Worm (Caenorhabditis elegans) whole organism, late embryonic: ENCODE measurements around the gene C49F5.7.

Experiments
- C08G9.2 ChIP-seq: sonication (generic microtip); optimal IDR thresholded peaks from 2 replicates; lab custom pipeline; 2016; ENCODE audit warnings: mild to moderate bottlenecking, missing genetic modification characterization, moderate library complexity, missing compliant biosample characterization
- C38D4.7 ChIP-seq: fragments of 200-800 bp; sonication (Bioruptor generic); optimal IDR thresholded peaks from 2 replicates; lab custom pipeline; 2018; ENCODE audit warnings: mild to moderate bottlenecking, missing genetic modification characterization, moderate library complexity, missing compliant biosample characterization
- F13H6.1 ChIP-seq: sonication (generic microtip); optimal IDR thresholded peaks from 2 replicates; lab custom pipeline; 2016; ENCODE audit warnings: missing genetic modification characterization, missing compliant biosample characterization
- K09A11.1 ChIP-seq: sonication (generic microtip); optimal IDR thresholded peaks from 2 replicates; lab custom pipeline; 2017; ENCODE audit warnings: antibody characterized with exemption, mild to moderate bottlenecking, missing genetic modification characterization, missing compliant biosample characterization; ENCODE audit not compliant: insufficient read depth
- T23F11.4 ChIP-seq: fragments of 200-800 bp; sonication (Bioruptor generic); optimal IDR thresholded peaks from 2 replicates; lab custom pipeline; 2018; ENCODE audit warnings: mild to moderate bottlenecking, missing genetic modification characterization, missing compliant biosample characterization
- ahr-1 ChIP-seq: sonication (generic microtip); optimal IDR thresholded peaks from 2 replicates; lab custom pipeline; 2016; ENCODE audit warnings: missing genetic modification characterization, missing compliant biosample characterization
- ama-1 ChIP-seq: fragments of 150-350 bp; optimal IDR thresholded peaks from 2 replicates; lab custom pipeline; 2014
- ceh-18 ChIP-seq: sonication (generic microtip); optimal IDR thresholded peaks from 2 replicates; lab custom pipeline; 2016; ENCODE audit warnings: missing genetic modification characterization, missing compliant biosample characterization
- ceh-2 ChIP-seq: sonication (generic microtip); optimal IDR thresholded peaks from 2 replicates; lab custom pipeline; 2016; ENCODE audit warnings: missing genotype, missing genetic modification characterization, missing compliant biosample characterization
- ceh-22 ChIP-seq: sonication (generic microtip); optimal IDR thresholded peaks from 2 replicates; lab custom pipeline; 2017; ENCODE audit warnings: missing biosample characterization, missing genetic modification characterization
- ceh-48 ChIP-seq: sonication (generic microtip); optimal IDR thresholded peaks from 2 replicates; lab custom pipeline; 2016; ENCODE audit warnings: missing genetic modification characterization, inconsistent platforms, missing compliant biosample characterization
- ceh-6 ChIP-seq: fragments of 200-800 bp; sonication (Bioruptor generic); optimal IDR thresholded peaks from 2 replicates; lab custom pipeline; 2018; ENCODE audit warnings: mild to moderate bottlenecking, missing genetic modification characterization, missing compliant biosample characterization
- dmd-4 ChIP-seq: sonication (generic microtip); optimal IDR thresholded peaks from 2 replicates; lab custom pipeline; 2016; ENCODE audit warnings: borderline replicate concordance, missing genetic modification characterization, missing compliant biosample characterization
- ets-4 ChIP-seq: sonication (generic microtip); optimal IDR thresholded peaks from 2 replicates; lab custom pipeline; 2016; ENCODE audit warnings: missing genetic modification characterization, missing compliant biosample characterization
- fax-1 ChIP-seq: sonication (generic microtip); optimal IDR thresholded peaks from 2 replicates; lab custom pipeline; 2016; ENCODE audit warnings: missing genotype, missing genetic modification characterization, missing compliant biosample characterization
- fkh-10 ChIP-seq: fragments of 150-350 bp; optimal IDR thresholded peaks from 2 replicates; lab custom pipeline; 2014; ENCODE audit warnings: missing biosample characterization, missing genetic modification reagents, missing genetic modification characterization
- fkh-6 ChIP-seq: sonication (generic microtip); optimal IDR thresholded peaks from 2 replicates; lab custom pipeline; 2016; ENCODE audit warnings: missing genetic modification characterization, missing compliant biosample characterization
- gmeb-2 ChIP-seq: sonication (generic microtip); optimal IDR thresholded peaks from 2 replicates; lab custom pipeline; 2016; ENCODE audit warnings: missing genetic modification characterization, inconsistent platforms, missing compliant biosample characterization
- hlh-13 ChIP-seq: fragments of 200-800 bp; sonication (Bioruptor generic); optimal IDR thresholded peaks from 2 replicates; lab custom pipeline; 2018; ENCODE audit warnings: mild to moderate bottlenecking, missing genetic modification characterization, missing compliant biosample characterization
- hlh-15 ChIP-seq: sonication (generic microtip); optimal IDR thresholded peaks from 2 replicates; lab custom pipeline; 2016; ENCODE audit warnings: missing genetic modification characterization, missing compliant biosample characterization
- hlh-6 ChIP-seq: sonication (generic microtip); optimal IDR thresholded peaks from 2 replicates; lab custom pipeline; 2016; ENCODE audit warnings: missing genotype, missing genetic modification characterization, missing compliant biosample characterization
- lim-6 ChIP-seq: sonication (generic microtip); optimal IDR thresholded peaks from 2 replicates; lab custom pipeline; 2016; ENCODE audit warnings: missing genetic modification characterization, missing compliant biosample characterization
- lin-11 ChIP-seq: fragments of 200-800 bp; sonication (Bioruptor generic); optimal IDR thresholded peaks from 2 replicates; lab custom pipeline; 2018; ENCODE audit warnings: mild to moderate bottlenecking, missing genetic modification characterization, missing compliant biosample characterization
- madf-2 ChIP-seq: sonication (generic microtip); optimal IDR thresholded peaks from 2 replicates; lab custom pipeline; 2017; ENCODE audit warnings: missing genetic modification characterization, missing compliant biosample characterization
- nfya-1 ChIP-seq: sonication (generic microtip); optimal IDR thresholded peaks from 2 replicates; lab custom pipeline; 2017; ENCODE audit warnings: missing genetic modification characterization, mild to moderate bottlenecking, missing compliant biosample characterization, antibody characterized with exemption, moderate library complexity
- nhr-11 ChIP-seq: fragments of 150-350 bp; optimal IDR thresholded peaks from 2 replicates; lab custom pipeline; 2014; ENCODE audit warnings: missing biosample characterization, missing genetic modification characterization
- nhr-232 ChIP-seq: sonication (generic microtip); optimal IDR thresholded peaks from 2 replicates; lab custom pipeline; 2016; ENCODE audit warnings: missing genetic modification characterization, missing compliant biosample characterization
- npax-4 ChIP-seq: sonication (generic microtip); optimal IDR thresholded peaks from 2 replicates; lab custom pipeline; 2016; ENCODE audit warnings: missing genetic modification characterization, missing compliant biosample characterization
- odd-2 ChIP-seq: sonication (generic microtip); optimal IDR thresholded peaks from 2 replicates; lab custom pipeline; 2017; ENCODE audit warnings: antibody characterized with exemption, mild to moderate bottlenecking, missing genetic modification characterization, missing compliant biosample characterization
- pag-3 ChIP-seq: sonication (generic microtip); optimal IDR thresholded peaks from 2 replicates; lab custom pipeline; 2016; ENCODE audit warnings: missing compliant biosample characterization, missing genetic modification characterization, borderline replicate concordance
- pax-1 ChIP-seq: fragments of 150-350 bp; optimal IDR thresholded peaks from 2 replicates; lab custom pipeline; 2014; ENCODE audit warnings: missing biosample characterization, missing genetic modification characterization
- pha-2 ChIP-seq: sonication (generic microtip); optimal IDR thresholded peaks from 2 replicates; lab custom pipeline; 2017; ENCODE audit warnings: mild to moderate bottlenecking, missing genetic modification characterization, missing compliant biosample characterization
- rnt-1 ChIP-seq: sonication (generic microtip); optimal IDR thresholded peaks from 2 replicates; lab custom pipeline; 2016; ENCODE audit warnings: missing genetic modification characterization, missing compliant biosample characterization
- sdc-2 ChIP-seq: sonication (generic microtip); optimal IDR thresholded peaks from 2 replicates; lab custom pipeline; 2016; ENCODE audit warnings: missing genotype, missing genetic modification characterization, missing compliant biosample characterization
- sox-2 ChIP-seq: fragments of 200-800 bp; sonication (Bioruptor generic); IDR thresholded peaks from 2 replicates; pipeline ENCODE4 v1.3.6; 2022; ENCODE audit warnings: missing genetic modification reagents, missing genetic modification characterization, missing compliant biosample characterization
- sox-4 ChIP-seq: sonication (generic microtip); optimal IDR thresholded peaks from 2 replicates; lab custom pipeline; 2017; ENCODE audit warnings: mild to moderate bottlenecking, missing genetic modification characterization, inconsistent platforms, missing compliant biosample characterization
- tbx-2 ChIP-seq: sonication (generic microtip); optimal IDR thresholded peaks from 2 replicates; lab custom pipeline; 2016; ENCODE audit warnings: missing genetic modification characterization, missing compliant biosample characterization
- tbx-7 ChIP-seq: sonication (generic microtip); optimal IDR thresholded peaks from 2 replicates; lab custom pipeline; 2016; ENCODE audit warnings: missing genotype, missing genetic modification characterization, missing compliant biosample characterization
- ttx-3 ChIP-seq: sonication (generic microtip); optimal IDR thresholded peaks from 2 replicates; lab custom pipeline; 2016; ENCODE audit warnings: missing genetic modification reagents, missing genetic modification characterization, missing compliant biosample characterization
- unc-55 ChIP-seq: sonication (generic microtip); optimal IDR thresholded peaks from 2 replicates; lab custom pipeline; 2017; ENCODE audit warnings: missing biosample characterization, missing genetic modification reagents, missing genetic modification characterization
- zip-5 ChIP-seq: sonication (generic microtip); optimal IDR thresholded peaks from 2 replicates; lab custom pipeline; 2016; ENCODE audit warnings: missing genetic modification characterization, missing compliant biosample characterization
- ztf-16 ChIP-seq: sonication (generic microtip); optimal IDR thresholded peaks from 2 replicates; lab custom pipeline; 2017; ENCODE audit warnings: missing genetic modification characterization, missing compliant biosample characterization

C49F5.7 gene

ce11 chrX:11985887-11986286 lies 8.7 kb upstream of the C49F5.7 start, which contains the start of gene C49F5.5:
Gene C49F5.5 (plus strand): TSS chrX:11986187.
- no peak for TF ChIP-seq fax-1
- no peak for TF ChIP-seq madf-2 (tag; lab: Kevin White, UChicago)
- no peak for TF ChIP-seq ama-1 (lab: Kevin White, UChicago)
- no peak for TF ChIP-seq unc-55 (GFP tag; lab: Kevin White, UChicago)
- no peak for TF ChIP-seq nhr-11
- TF ChIP-seq pag-3 (tag; lab: Kevin White, UChicago) = no peak
- no peak for TF ChIP-seq ceh-18
- TF ChIP-seq rnt-1 (tag; lab: Kevin White, UChicago) = no peak
- TF ChIP-seq ztf-16 (tag; lab: Kevin White, UChicago) = no peak
- no peak for TF ChIP-seq lim-6 (tag; lab: Kevin White, UChicago)
- TF ChIP-seq sox-4 (tag; lab: Kevin White, UChicago) = no peak
- no peak for TF ChIP-seq ttx-3
- no peak for TF ChIP-seq pax-1 (tag; lab: Kevin White, UChicago)

ce11 chrX:11987900-11988364 lies 6.7 kb upstream of the C49F5.7 start, which contains the start of gene C49F5.6:
Gene C49F5.6 (plus strand): TSS chrX:11988314.
- TF ChIP-seq hlh-15 (tag; lab: Kevin White, UChicago) (no peak), sox-2 (no peak), sdc-2 (tag; lab: Kevin White, UChicago) (no peak)

DNA sequence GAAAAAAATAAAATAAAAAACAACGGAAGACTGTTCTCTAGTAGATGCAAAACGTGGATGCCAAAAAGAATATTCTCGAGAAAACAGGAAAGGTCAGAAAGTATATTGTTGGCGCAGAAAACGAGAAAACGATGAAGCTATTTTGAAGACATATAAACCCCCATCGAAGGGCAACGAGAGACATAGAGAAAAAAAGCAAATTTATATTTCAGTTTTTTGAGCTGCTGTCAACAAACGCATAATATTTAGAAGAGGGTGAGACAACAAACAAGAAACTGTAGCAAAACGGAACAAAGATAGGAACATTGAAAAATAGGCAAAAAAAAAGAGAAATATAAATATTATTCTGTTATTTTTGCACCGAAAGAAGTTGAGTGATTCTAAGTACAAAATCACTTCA lies 2.3 kb upstream of the C49F5.7 start:
- TF ChIP-seq fkh-6 (tag; lab: Kevin White, UChicago) (no peak), pax-1 (tag; lab: Kevin White, UChicago) (no peak), ceh-18 (no peak), gmeb-2 (tag; lab: Kevin White, UChicago) (no peak), ceh-2 (tag; lab: Kevin White, UChicago) (no peak), F13H6.1 (tag; lab: Kevin White, UChicago) (no peak)
- TF ChIP-seq, all 69 proteins: peak for 0

DNA sequence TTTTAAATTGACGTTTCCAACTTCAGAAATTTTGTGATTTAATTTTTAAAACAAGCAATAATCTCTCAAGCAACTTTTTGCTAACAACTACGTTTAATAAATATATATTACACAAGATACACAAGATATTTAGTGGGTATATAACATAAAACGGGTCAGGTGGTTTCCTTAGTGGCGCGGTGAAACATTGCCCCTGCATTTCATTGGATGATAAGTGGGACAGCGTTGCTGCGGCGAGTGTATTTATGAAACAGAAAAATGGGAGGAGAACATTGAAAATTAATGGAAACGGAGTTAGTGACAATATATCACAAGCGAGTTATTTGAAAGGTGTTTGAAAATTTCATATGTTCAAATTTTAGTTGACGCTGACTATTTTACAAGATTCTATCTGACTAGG lies 1.8 kb upstream of the C49F5.7 start:
- TF ChIP-seq C08G9.2 (tag; lab: Kevin White, UChicago) (no peak), npax-4 (tag; lab: Kevin White, UChicago) (no peak), ceh-6 (GFP tag; lab: Kevin White, UChicago) (no peak), lin-11 (tag; lab: Kevin White, UChicago) (no peak), zip-5 (tag; lab: Kevin White, UChicago) (no peak), ahr-1 (tag; lab: Kevin White, UChicago) (no peak), F13H6.1 (tag; lab: Kevin White, UChicago) (no peak), ceh-22 (tag; lab: Kevin White, UChicago) (no peak), rnt-1 (tag; lab: Kevin White, UChicago) (no peak), dmd-4 (tag; lab: Kevin White, UChicago) (no peak), nhr-232 (tag; lab: Kevin White, UChicago) (no peak), gmeb-2 (tag; lab: Kevin White, UChicago) (no peak), sox-4 (tag; lab: Kevin White, UChicago) (no peak), pax-1 (tag; lab: Kevin White, UChicago) (no peak), hlh-13 (no peak), C38D4.7 (GFP tag; lab: Kevin White, UChicago) (no peak), ets-4 (no peak)

DNA sequence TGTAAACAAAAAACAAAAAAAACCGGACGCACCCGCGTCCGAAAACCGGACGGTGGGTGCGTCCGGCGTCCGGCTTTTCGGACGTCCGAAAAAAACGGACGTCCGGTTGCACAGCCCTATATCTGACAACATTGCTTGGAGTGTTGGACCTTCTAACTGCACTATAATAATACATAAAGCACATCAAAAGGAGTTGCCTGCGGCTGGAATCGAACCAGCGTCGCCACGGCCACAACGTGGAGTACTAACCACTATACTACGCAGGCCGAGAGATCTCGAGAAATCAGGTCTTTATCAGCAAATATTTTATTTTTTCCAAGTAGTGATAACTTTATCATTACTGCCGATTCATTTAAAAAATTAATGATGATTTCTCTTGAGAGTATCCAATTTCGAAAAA lies 1.3 kb upstream of the C49F5.7 start:
- TF ChIP-seq ceh-48 (tag; lab: Kevin White, UChicago) (no peak), ama-1 (lab: Kevin White, UChicago) (no peak), zip-5 (tag; lab: Kevin White, UChicago) (no peak), ceh-6 (GFP tag; lab: Kevin White, UChicago) (no peak), nfya-1 (tag; lab: Kevin White, UChicago) (no peak), dmd-4 (tag; lab: Kevin White, UChicago) (no peak), C08G9.2 (tag; lab: Kevin White, UChicago) (no peak), hlh-15 (tag; lab: Kevin White, UChicago) (no peak), ahr-1 (tag; lab: Kevin White, UChicago) (no peak), pha-2 (tag; lab: Kevin White, UChicago) (no peak), T23F11.4 (GFP tag; lab: Kevin White, UChicago) (no peak), tbx-2 (tag; lab: Kevin White, UChicago) (no peak), K09A11.1 (tag; lab: Kevin White, UChicago) (no peak), hlh-6 (tag; lab: Kevin White, UChicago) (no peak), tbx-7 (tag; lab: Kevin White, UChicago) (no peak), odd-2 (no peak), fax-1 (no peak), fkh-10 (GFP tag; lab: Kevin White, UChicago) (no peak)
